Fruit fly (Drosophila melanogaster) whole organism, embryonic: Measurements from ENCODE around the gene Mo25.
A peak's percentile ranks its signal among the peaks of the same experiment; 100 is the strongest.

ENCODE experiments used
- B-H2 ChIP-seq: fragments of 200-800 bp; sonication (Bioruptor generic); optimal IDR thresholded peaks from 2 replicates; lab custom pipeline; 2018; ENCODE audit warnings: missing biosample characterization, mild to moderate bottlenecking, missing genetic modification characterization
- CG10209 ChIP-seq: fragments of 200-800 bp; sonication (Bioruptor generic); optimal IDR thresholded peaks from 3 replicates; lab custom pipeline; 2017; ENCODE audit warnings: missing biosample characterization, mild to moderate bottlenecking, missing genetic modification characterization, missing genetic modification reagents
- CG10979 ChIP-seq: fragments of 200-800 bp; sonication (Bioruptor generic); optimal IDR thresholded peaks from 2 replicates; lab custom pipeline; 2018; ENCODE audit warnings: missing biosample characterization, mild to moderate bottlenecking, missing genetic modification characterization, moderate library complexity
- CG11560 ChIP-seq: fragments of 200-800 bp; sonication (Bioruptor generic); IDR thresholded peaks from 3 replicates; pipeline ENCODE4 v1.3.6; 2022; ENCODE audit warnings: missing biosample characterization, missing genetic modification characterization
- CG12104 ChIP-seq: fragments of 200-800 bp; sonication (Bioruptor generic); optimal IDR thresholded peaks from 3 replicates; lab custom pipeline; 2016; ENCODE audit warnings: missing biosample characterization, missing genetic modification characterization
- CG13287 ChIP-seq: fragments of 200-800 bp; sonication (Bioruptor generic); IDR thresholded peaks from 2 replicates; pipeline ENCODE4 v1.3.6; 2022; ENCODE audit warnings: missing biosample characterization, missing genetic modification characterization; ENCODE audit not compliant: partially characterized antibody
- CG15269 ChIP-seq: fragments of 200-800 bp; sonication (Bioruptor generic); optimal IDR thresholded peaks from 2 replicates; lab custom pipeline; 2018; ENCODE audit warnings: missing biosample characterization, mild to moderate bottlenecking, missing genetic modification characterization, moderate library complexity
- CG15601 ChIP-seq: fragments of 200-800 bp; sonication (Bioruptor generic); optimal IDR thresholded peaks from 3 replicates; lab custom pipeline; 2019; ENCODE audit warnings: missing biosample characterization, mild to moderate bottlenecking, missing genetic modification characterization, moderate library complexity
- CG17568 ChIP-seq: fragments of 200-800 bp; sonication (Bioruptor generic); optimal IDR thresholded peaks from 2 replicates; lab custom pipeline; 2018; ENCODE audit warnings: missing biosample characterization, mild to moderate bottlenecking, missing genetic modification characterization, moderate library complexity
- CG2129 ChIP-seq: fragments of 200-800 bp; sonication (Bioruptor generic); IDR thresholded peaks from 2 replicates; pipeline ENCODE4 v1.3.6; 2022; ENCODE audit warnings: missing biosample characterization, missing genetic modification characterization; ENCODE audit not compliant: partially characterized antibody
- CG32772 ChIP-seq: fragments of 200-800 bp; sonication (Bioruptor generic); IDR thresholded peaks from 2 replicates; pipeline ENCODE4 v1.3.6; 2022; ENCODE audit warnings: missing biosample characterization, missing genetic modification characterization
- CG34376 ChIP-seq: fragments of 200-800 bp; sonication (Bioruptor generic); optimal IDR thresholded peaks from 2 replicates; lab custom pipeline; 2018; ENCODE audit warnings: missing biosample characterization, mild to moderate bottlenecking, missing genetic modification characterization
- CG4617 ChIP-seq: fragments of 200-800 bp; sonication (Bioruptor generic); optimal IDR thresholded peaks from 3 replicates; lab custom pipeline; 2016; ENCODE audit warnings: missing biosample characterization, missing genetic modification characterization, borderline replicate concordance
- CG9437 ChIP-seq: fragments of 200-800 bp; sonication (Bioruptor generic); optimal IDR thresholded peaks from 2 replicates; lab custom pipeline; 2018; ENCODE audit warnings: missing biosample characterization, mild to moderate bottlenecking, missing genetic modification characterization
- CG9932 ChIP-seq: fragments of 200-800 bp; sonication (Bioruptor generic); IDR thresholded peaks from 2 replicates; pipeline ENCODE4 v1.3.6; 2022; ENCODE audit warnings: missing biosample characterization, missing genetic modification characterization
- CoRest ChIP-seq: fragments of 200-800 bp; sonication (Bioruptor generic); optimal IDR thresholded peaks from 3 replicates; lab custom pipeline; 2018; ENCODE audit warnings: missing biosample characterization, mild to moderate bottlenecking, missing genetic modification characterization, moderate library complexity
- D ChIP-seq, 2 experiments: fragments of 200-800 bp in 1 of 2; fragments of >200 bp in 1 of 2; sonication (Bioruptor generic) in 1 of 2; optimal IDR thresholded peaks; 2 replicates in 1 of 2; 3 replicates in 1 of 2; lab custom pipeline; 2017; ENCODE audit warnings: mild to moderate bottlenecking in 1 of 2, missing biosample characterization in 1 of 2, missing genetic modification characterization in 1 of 2, missing genetic modification reagents in 1 of 2
- D19A ChIP-seq: fragments of 200-800 bp; optimal IDR thresholded peaks from 3 replicates; lab custom pipeline; 2019; ENCODE audit warnings: missing biosample characterization, mild to moderate bottlenecking, missing genetic modification characterization, moderate library complexity
- Eip74EF ChIP-seq, 2 experiments: fragments of 200-800 bp in 1 of 2; fragments of >200 bp in 1 of 2; sonication (Bioruptor generic) in 1 of 2; optimal IDR thresholded peaks; 2 replicates each; lab custom pipeline; 2017 to 2019; ENCODE audit warnings: missing biosample characterization in 2 of 2, missing genetic modification characterization in 2 of 2, mild to moderate bottlenecking in 1 of 2, moderate library complexity in 1 of 2
- Fer1 ChIP-seq: fragments of 200-800 bp; sonication (Bioruptor generic); optimal IDR thresholded peaks from 2 replicates; lab custom pipeline; 2017; ENCODE audit warnings: missing biosample characterization, mild to moderate bottlenecking, missing genetic modification characterization
- GATAe ChIP-seq: fragments of 200-800 bp; sonication (Bioruptor generic); conservative IDR thresholded peaks from 2 replicates; pipeline ENCODE4 v1.3.6; 2022; ENCODE audit warnings: missing biosample characterization, missing genetic modification characterization
- Gug ChIP-seq: fragments of 200-800 bp; sonication (Bioruptor generic); IDR thresholded peaks from 4 replicates; pipeline ENCODE4 v1.3.6; 2022; ENCODE audit warnings: missing biosample characterization, missing genetic modification characterization
- HLH4C ChIP-seq: fragments of 200-800 bp; sonication (Bioruptor generic); IDR thresholded peaks from 3 replicates; pipeline ENCODE4 v1.3.6; 2022; ENCODE audit warnings: missing biosample characterization, missing genetic modification characterization; ENCODE audit not compliant: partially characterized antibody
- HmgD ChIP-seq: fragments of 200-800 bp; sonication (Bioruptor generic); optimal IDR thresholded peaks from 3 replicates; lab custom pipeline; 2016; ENCODE audit warnings: missing biosample characterization, missing genetic modification characterization
- Optix ChIP-seq: fragments of 200-800 bp; sonication (Bioruptor generic); IDR thresholded peaks from 3 replicates; pipeline ENCODE4 v1.3.6; 2022; ENCODE audit warnings: missing biosample characterization, missing genetic modification characterization
- PHDP ChIP-seq: fragments of 200-800 bp; sonication (Bioruptor generic); optimal IDR thresholded peaks from 3 replicates; lab custom pipeline; 2018; ENCODE audit warnings: missing biosample characterization, mild to moderate bottlenecking, missing genetic modification characterization, moderate library complexity
- Pdp1 ChIP-seq, 2 experiments: fragments of 200-800 bp; sonication (Bioruptor generic); optimal IDR thresholded peaks; 3 replicates each; lab custom pipeline; 2016; ENCODE audit warnings: missing biosample characterization in 2 of 2, missing genetic modification characterization in 2 of 2, mild to moderate bottlenecking in 1 of 2, moderate library complexity in 1 of 2
- Rx ChIP-seq: fragments of 200-800 bp; sonication (Bioruptor generic); IDR thresholded peaks from 2 replicates; pipeline ENCODE4 v1.3.6; 2022; ENCODE audit warnings: missing biosample characterization, missing genetic modification characterization
- Side ChIP-seq: fragments of 200-800 bp; sonication (Bioruptor generic); optimal IDR thresholded peaks from 2 replicates; lab custom pipeline; 2016; ENCODE audit warnings: missing biosample characterization, missing genetic modification characterization
- Sox102F ChIP-seq: fragments of 200-800 bp; sonication (Bioruptor generic); optimal IDR thresholded peaks from 2 replicates; lab custom pipeline; 2018; ENCODE audit warnings: missing biosample characterization, mild to moderate bottlenecking, missing genetic modification characterization, moderate library complexity
- Sry-β ChIP-seq: fragments of 200-800 bp; sonication (Bioruptor generic); optimal IDR thresholded peaks from 2 replicates; lab custom pipeline; 2018; ENCODE audit warnings: missing biosample characterization, mild to moderate bottlenecking, missing genetic modification characterization, moderate library complexity
- Taf1 ChIP-seq: fragments of 200-800 bp; sonication (Bioruptor generic); IDR thresholded peaks from 2 replicates; pipeline ENCODE4 v1.3.6; 2022; ENCODE audit warnings: missing biosample characterization, missing genetic modification characterization
- Usf ChIP-seq: fragments of 200-800 bp; sonication (Bioruptor generic); optimal IDR thresholded peaks from 2 replicates; lab custom pipeline; 2017; ENCODE audit warnings: missing genotype, missing biosample characterization, missing genetic modification characterization
- YL-1 ChIP-seq: fragments of 200-800 bp; sonication (Bioruptor generic); optimal IDR thresholded peaks from 3 replicates; lab custom pipeline; 2017; ENCODE audit warnings: missing biosample characterization, mild to moderate bottlenecking, missing genetic modification characterization
- chinmo ChIP-seq: fragments of 200-800 bp; sonication (Bioruptor generic); IDR thresholded peaks from 4 replicates; pipeline ENCODE4 v1.3.6; 2022; ENCODE audit warnings: missing biosample characterization, missing genetic modification characterization; ENCODE audit not compliant: partially characterized antibody
- crc ChIP-seq: fragments of 200-800 bp; sonication (Bioruptor generic); optimal IDR thresholded peaks from 2 replicates; lab custom pipeline; 2016; ENCODE audit warnings: missing biosample characterization, missing genetic modification characterization
- da ChIP-seq: fragments of 200-800 bp; sonication (Bioruptor generic); optimal IDR thresholded peaks from 2 replicates; lab custom pipeline; 2016; ENCODE audit warnings: missing biosample characterization, missing genetic modification characterization
- en ChIP-seq: fragments of 200-800 bp; sonication (Bioruptor generic); optimal IDR thresholded peaks from 2 replicates; lab custom pipeline; 2016; ENCODE audit warnings: missing biosample characterization, missing genetic modification characterization
- exex ChIP-seq: fragments of 200-800 bp; sonication (Bioruptor generic); optimal IDR thresholded peaks from 4 replicates; lab custom pipeline; 2018; ENCODE audit warnings: missing biosample characterization, mild to moderate bottlenecking, missing genetic modification characterization, moderate library complexity
- eyg ChIP-seq: fragments of 200-800 bp; sonication (Bioruptor generic); optimal IDR thresholded peaks from 3 replicates; lab custom pipeline; 2016; ENCODE audit warnings: missing biosample characterization, missing genetic modification characterization
- fd64A ChIP-seq: fragments of 200-800 bp; sonication (Bioruptor generic); optimal IDR thresholded peaks from 3 replicates; lab custom pipeline; 2018; ENCODE audit warnings: missing biosample characterization, mild to moderate bottlenecking, missing genetic modification characterization
- grau ChIP-seq: fragments of 200-800 bp; optimal IDR thresholded peaks from 3 replicates; lab custom pipeline; 2019; ENCODE audit warnings: missing biosample characterization, mild to moderate bottlenecking, missing genetic modification characterization, moderate library complexity
- hb ChIP-seq: fragments of 200-800 bp; sonication (Bioruptor generic); IDR thresholded peaks from 3 replicates; pipeline ENCODE4 v1.3.6; 2022; ENCODE audit warnings: missing biosample characterization, missing genetic modification characterization; ENCODE audit not compliant: partially characterized antibody
- kah ChIP-seq: fragments of 200-800 bp; sonication (Bioruptor generic); optimal IDR thresholded peaks from 2 replicates; lab custom pipeline; 2018; ENCODE audit warnings: missing biosample characterization, mild to moderate bottlenecking, missing genetic modification characterization
- lab ChIP-seq: fragments of 200-800 bp; sonication (Bioruptor generic); optimal IDR thresholded peaks from 3 replicates; lab custom pipeline; 2017; ENCODE audit warnings: missing biosample characterization, missing genetic modification characterization, mild to moderate bottlenecking, moderate library complexity, missing genetic modification reagents
- mirr ChIP-seq: fragments of 200-800 bp; sonication (Bioruptor generic); optimal IDR thresholded peaks from 3 replicates; lab custom pipeline; 2018; ENCODE audit warnings: missing biosample characterization, mild to moderate bottlenecking, missing genetic modification characterization
- salm ChIP-seq: fragments of 200-800 bp; sonication (Bioruptor generic); optimal IDR thresholded peaks from 2 replicates; lab custom pipeline; 2018; ENCODE audit warnings: missing biosample characterization, mild to moderate bottlenecking, missing genetic modification characterization
- sd ChIP-seq: fragments of 200-800 bp; sonication (Bioruptor generic); optimal IDR thresholded peaks from 3 replicates; lab custom pipeline; 2018; ENCODE audit warnings: missing biosample characterization, mild to moderate bottlenecking, missing genetic modification characterization, moderate library complexity
- tio ChIP-seq: fragments of 200-800 bp; sonication (Bioruptor generic); optimal IDR thresholded peaks from 2 replicates; lab custom pipeline; 2017; ENCODE audit warnings: missing biosample characterization, missing genetic modification characterization, inconsistent platforms

Mo25 gene

dm6 chr3L:16652531-16652930 lies 37.3 kb upstream of the Mo25 start (continued):
- TF ChIP-seq PHDP (tag; lab: Kevin White, UChicago) (no peak), CG12104 (no peak), Sox102F (GFP tag; lab: Kevin White, UChicago) (no peak), lab (GFP tag; lab: Kevin White, UChicago) (peak; percentile 21), CG11560 (tag; lab: Robert Waterston, UW) (no peak), salm (tag; lab: Kevin White, UChicago) (no peak), sd (tag; lab: Kevin White, UChicago) (peak; percentile 71), Fer1 (peak; percentile 3), grau (no peak), CG32772 (GFP tag; lab: Robert Waterston, UW) (no peak), CoRest (tag; lab: Kevin White, UChicago) (no peak), YL-1 (GFP tag; lab: Kevin White, UChicago) (no peak), Usf (GFP tag; lab: Kevin White, UChicago) (no peak), CG4617 (GFP tag; lab: Kevin White, UChicago) (no peak), CG17568 (GFP tag; lab: Kevin White, UChicago) (no peak), D (optimal IDR thresholded peaks at IDR 0.05; lab: Kevin White, UChicago) (no peak), D (GFP tag; optimal IDR thresholded peaks at IDR 0.05; lab: Kevin White, UChicago) (no peak), da (GFP tag; lab: Kevin White, UChicago) (no peak), Gug (GFP tag; lab: Robert Waterston, UW) (no peak), exex (peak; percentile 99), Pdp1 (GFP tag; optimal IDR thresholded peaks at IDR 0.05; lab: Kevin White, UChicago) (peak in 1 of 2 experiments; percentile 84), mirr (peak; percentile 89), en (GFP tag; lab: Kevin White, UChicago) (no peak), crc (GFP tag; lab: Kevin White, UChicago) (no peak), CG34376 (GFP tag; lab: Kevin White, UChicago) (peak; percentile 76), Optix (no peak), CG13287 (no peak), chinmo (GFP tag; lab: Robert Waterston, UW) (0 out of 4 replicates have a peak, but pooled peaks have one; percentile 77), tio (GFP tag; lab: Kevin White, UChicago) (no peak), HLH4C (GFP tag; lab: Robert Waterston, UW) (no peak), Side (GFP tag; lab: Kevin White, UChicago) (no peak), Eip74EF (GFP tag; optimal IDR thresholded peaks at IDR 0.05; lab: Kevin White, UChicago) (no peak), Rx (GFP tag; lab: Robert Waterston, UW) (no peak), B-H2 (GFP tag; lab: Kevin White, UChicago) (no peak), CG15269 (tag; lab: Kevin White, UChicago) (no peak), CG2129 (no peak), fd64A (GFP tag; lab: Kevin White, UChicago) (no peak), GATAe (GFP tag; lab: Robert Waterston, UW) (peak; percentile 29; the same call in 1 of the 2 replicates), Taf1 (no peak), CG15601 (tag; lab: Kevin White, UChicago) (no peak), kah (GFP tag; lab: Kevin White, UChicago) (no peak), D19A (no peak), CG10979 (tag; lab: Kevin White, UChicago) (no peak), Sry-β (no peak), CG9932 (GFP tag; lab: Robert Waterston, UW) (no peak), eyg (GFP tag; lab: Kevin White, UChicago) (no peak), HmgD (GFP tag; lab: Kevin White, UChicago) (no peak), CG9437 (GFP tag; lab: Kevin White, UChicago) (no peak), CG10209 (GFP tag; lab: Kevin White, UChicago) (no peak), hb (GFP tag; lab: Robert Waterston, UW) (no peak)
